ENCODE assay signal across 1 fruit fly cellular context in the genomic region with DNA sequence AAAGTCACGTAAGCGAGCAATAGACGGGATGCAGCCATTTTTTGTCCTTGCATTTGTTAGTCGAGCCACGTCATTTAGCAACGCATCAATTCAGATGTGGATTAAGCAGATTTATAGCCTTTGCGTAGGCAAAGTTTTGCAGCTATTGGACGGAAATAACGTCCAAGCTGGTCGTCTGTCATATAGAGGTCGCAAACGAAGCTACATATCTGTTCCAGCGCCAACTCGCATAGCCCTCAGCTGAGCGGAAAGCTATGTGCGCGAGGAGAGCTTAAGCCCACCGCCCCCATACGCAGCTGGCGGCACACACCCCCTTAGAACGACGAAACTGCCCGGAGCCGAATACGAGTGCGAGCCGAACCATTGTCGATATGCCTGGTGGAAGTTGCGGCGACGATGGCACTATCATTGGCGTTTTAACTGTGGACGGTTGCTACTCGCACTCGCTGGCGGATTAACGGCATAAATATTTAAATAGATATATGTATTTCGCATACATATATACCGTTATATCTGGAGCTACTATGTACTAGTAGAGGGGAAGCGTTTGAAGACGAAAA.
A peak's percentile ranks its signal among the peaks of the same experiment; 100 is the strongest.
TF ChIP-seq lines count a peak whose summit lies in the region.

A gene (plus strand): TSS at position 211 of the 560 bp plus-strand sequence.

TF ChIP-seq in whole organism, embryonic, 481 proteins besides CTCF, POLR2A, EP300 and RAD21 (continued from another document):
- TF ChIP-seq amos (GFP tag; IDR thresholded peaks at IDR 0.05; lab: Robert Waterston, UW; ENCODE audit: partially characterized antibody) (peak; percentile 7; the same call in 1 of the 2 replicates), corto (GFP tag; optimal IDR thresholded peaks at IDR 0.05; lab: Kevin White, UChicago) (no peak)
